Fruit fly (Drosophila melanogaster) whole organism, embryonic: ENCODE data around the gene CG1638.

Experiments
- Abd-B ChIP-seq: fragments of 200-800 bp; sonication (Bioruptor generic); optimal IDR thresholded peaks from 2 replicates; lab custom pipeline; 2018; ENCODE audit warnings: missing biosample characterization, mild to moderate bottlenecking, missing genetic modification characterization, moderate library complexity
- Adf1 ChIP-seq: fragments of 200-800 bp; sonication (Bioruptor generic); IDR thresholded peaks from 2 replicates; pipeline ENCODE4 v1.3.6; 2022; ENCODE audit warnings: missing biosample characterization, missing genetic modification characterization
- CG10654 ChIP-seq: fragments of 200-800 bp; sonication (Bioruptor generic); optimal IDR thresholded peaks from 2 replicates; lab custom pipeline; 2016; ENCODE audit warnings: missing biosample characterization, missing genetic modification characterization
- CG11560 ChIP-seq: fragments of 200-800 bp; sonication (Bioruptor generic); IDR thresholded peaks from 3 replicates; pipeline ENCODE4 v1.3.6; 2022; ENCODE audit warnings: missing biosample characterization, missing genetic modification characterization
- CG12071 ChIP-seq: fragments of 200-800 bp; sonication (Bioruptor generic); optimal IDR thresholded peaks from 3 replicates; lab custom pipeline; 2018; ENCODE audit warnings: missing biosample characterization, mild to moderate bottlenecking, missing genetic modification characterization
- CG12659 ChIP-seq: fragments of 200-800 bp; sonication (Bioruptor generic); optimal IDR thresholded peaks from 3 replicates; lab custom pipeline; 2017; ENCODE audit warnings: mild to moderate bottlenecking, missing biosample characterization, missing genetic modification reagents, missing genetic modification characterization
- CG14050 ChIP-seq: fragments of 200-800 bp; sonication (Bioruptor generic); IDR thresholded peaks from 3 replicates; pipeline ENCODE4 v1.3.6; 2022; ENCODE audit warnings: missing biosample characterization, missing genetic modification characterization
- CG14860 ChIP-seq: fragments of 200-800 bp; sonication (Bioruptor generic); IDR thresholded peaks from 3 replicates; pipeline ENCODE4 v1.3.6; 2022; ENCODE audit warnings: missing biosample characterization, missing genetic modification characterization; ENCODE audit not compliant: partially characterized antibody
- CG14965 ChIP-seq: fragments of 200-800 bp; sonication (Bioruptor generic); optimal IDR thresholded peaks from 2 replicates; lab custom pipeline; 2016; ENCODE audit warnings: missing biosample characterization, missing genetic modification characterization, borderline replicate concordance
- CG15269 ChIP-seq: fragments of 200-800 bp; sonication (Bioruptor generic); optimal IDR thresholded peaks from 2 replicates; lab custom pipeline; 2018; ENCODE audit warnings: missing biosample characterization, mild to moderate bottlenecking, missing genetic modification characterization, moderate library complexity
- CG15514 ChIP-seq: fragments of 200-800 bp; sonication (Bioruptor generic); optimal IDR thresholded peaks from 3 replicates; lab custom pipeline; 2017; ENCODE audit warnings: missing biosample characterization, missing genetic modification characterization, mild to moderate bottlenecking, moderate library complexity, missing genetic modification reagents
- CG17829 ChIP-seq: fragments of 200-800 bp; optimal IDR thresholded peaks from 2 replicates; lab custom pipeline; 2019; ENCODE audit warnings: missing biosample characterization, mild to moderate bottlenecking, missing genetic modification characterization, moderate library complexity
- CG1832 ChIP-seq: fragments of 200-800 bp; sonication (Bioruptor generic); optimal IDR thresholded peaks from 2 replicates; lab custom pipeline; 2017; ENCODE audit warnings: missing biosample characterization, mild to moderate bottlenecking, missing genetic modification characterization, inconsistent platforms
- CG2199 ChIP-seq: fragments of 200-800 bp; sonication (Bioruptor generic); IDR thresholded peaks from 3 replicates; pipeline ENCODE4 v1.3.6; 2022; ENCODE audit warnings: missing biosample characterization, missing genetic modification characterization
- CG32767 ChIP-seq: fragments of 200-800 bp; sonication (Bioruptor generic); IDR thresholded peaks from 2 replicates; pipeline ENCODE4 v1.3.6; 2022; ENCODE audit warnings: missing biosample characterization, missing genetic modification characterization
- CG33557 ChIP-seq: fragments of 200-800 bp; sonication (Bioruptor generic); optimal IDR thresholded peaks from 2 replicates; lab custom pipeline; 2019; ENCODE audit warnings: missing biosample characterization, mild to moderate bottlenecking, missing genetic modification characterization, moderate library complexity
- CG3407 ChIP-seq: fragments of 200-800 bp; sonication (Bioruptor generic); optimal IDR thresholded peaks from 2 replicates; lab custom pipeline; 2018; ENCODE audit warnings: missing biosample characterization, mild to moderate bottlenecking, missing genetic modification characterization
- CG3726 ChIP-seq: fragments of 200-800 bp; sonication (Bioruptor generic); IDR thresholded peaks from 3 replicates; pipeline ENCODE4, ENCODE4 v1.3.6; 2022; ENCODE audit warnings: missing biosample characterization, missing genetic modification characterization
- CG5180 ChIP-seq: fragments of 200-800 bp; sonication (Bioruptor generic); optimal IDR thresholded peaks from 3 replicates; lab custom pipeline; 2017; ENCODE audit warnings: missing biosample characterization, missing genetic modification characterization, mild to moderate bottlenecking, moderate library complexity, missing genetic modification reagents
- CG6765 ChIP-seq: fragments of 200-800 bp; sonication (Bioruptor generic); optimal IDR thresholded peaks from 3 replicates; lab custom pipeline; 2017; ENCODE audit warnings: missing biosample characterization, mild to moderate bottlenecking, missing genetic modification characterization
- CG8359 ChIP-seq: fragments of 200-800 bp; sonication (Bioruptor generic); optimal IDR thresholded peaks from 2 replicates; lab custom pipeline; 2017; ENCODE audit warnings: missing biosample characterization, mild to moderate bottlenecking, missing genetic modification characterization, borderline replicate concordance
- CG8924 ChIP-seq: fragments of 200-800 bp; optimal IDR thresholded peaks from 3 replicates; lab custom pipeline; 2019; ENCODE audit warnings: missing biosample characterization, mild to moderate bottlenecking, missing genetic modification characterization, moderate library complexity
- Dek ChIP-seq: fragments of 200-800 bp; sonication (Bioruptor generic); optimal IDR thresholded peaks from 3 replicates; lab custom pipeline; 2019; ENCODE audit warnings: missing biosample characterization, mild to moderate bottlenecking, missing genetic modification characterization, moderate library complexity
- Dip2 ChIP-seq: fragments of 200-800 bp; sonication (Bioruptor generic); IDR thresholded peaks from 2 replicates; pipeline ENCODE4 v1.3.6; 2022; ENCODE audit warnings: missing biosample characterization, missing genetic modification characterization
- E2f1 ChIP-seq: fragments of 200-800 bp; sonication (Bioruptor generic); IDR thresholded peaks from 2 replicates; pipeline ENCODE4 v1.3.6; 2022; ENCODE audit warnings: missing biosample characterization, missing genetic modification characterization
- Ets97D ChIP-seq: fragments of 200-800 bp; sonication (Bioruptor generic); optimal IDR thresholded peaks from 3 replicates; lab custom pipeline; 2016; ENCODE audit warnings: missing biosample characterization, missing genetic modification characterization
- GATAe ChIP-seq: fragments of 200-800 bp; sonication (Bioruptor generic); conservative IDR thresholded peaks from 2 replicates; pipeline ENCODE4 v1.3.6; 2022; ENCODE audit warnings: missing biosample characterization, missing genetic modification characterization
- HHEX ChIP-seq: fragments of 200-800 bp; sonication (Bioruptor generic); optimal IDR thresholded peaks from 3 replicates; lab custom pipeline; 2017; ENCODE audit warnings: missing biosample characterization, mild to moderate bottlenecking, missing genetic modification characterization, missing genetic modification reagents
- Kr ChIP-seq: fragments of 200-800 bp; sonication (Bioruptor generic); optimal IDR thresholded peaks from 2 replicates; lab custom pipeline; 2017; ENCODE audit warnings: missing biosample characterization, mild to moderate bottlenecking, missing genetic modification characterization
- MTF-1 ChIP-seq: fragments of 200-800 bp; sonication (Bioruptor generic); optimal IDR thresholded peaks from 2 replicates; lab custom pipeline; 2018; ENCODE audit warnings: missing biosample characterization, mild to moderate bottlenecking, missing genetic modification characterization, borderline replicate concordance
- NC2α ChIP-seq: fragments of 200-800 bp; sonication (Bioruptor generic); optimal IDR thresholded peaks from 2 replicates; lab custom pipeline; 2016; ENCODE audit warnings: missing biosample characterization, missing genetic modification characterization
- NfI ChIP-seq: fragments of 200-800 bp; sonication (Bioruptor generic); optimal IDR thresholded peaks from 3 replicates; lab custom pipeline; 2018; ENCODE audit warnings: missing biosample characterization, mild to moderate bottlenecking, missing genetic modification characterization, moderate library complexity
- Ravus ChIP-seq: fragments of 200-800 bp; sonication (Bioruptor generic); IDR thresholded peaks from 2 replicates; pipeline ENCODE4 v1.3.6; 2022; ENCODE audit warnings: missing biosample characterization, missing genetic modification characterization
- Six4 ChIP-seq: fragments of 200-800 bp; sonication (Bioruptor generic); optimal IDR thresholded peaks from 2 replicates; lab custom pipeline; 2016; ENCODE audit warnings: missing biosample characterization, missing genetic modification characterization
- Vsx1 ChIP-seq: fragments of 200-800 bp; sonication (Bioruptor generic); optimal IDR thresholded peaks from 2 replicates; lab custom pipeline; 2017; ENCODE audit warnings: missing biosample characterization, mild to moderate bottlenecking, missing genetic modification characterization, missing genetic modification reagents
- ab ChIP-seq: fragments of 200-800 bp; sonication (Bioruptor generic); optimal IDR thresholded peaks from 2 replicates; lab custom pipeline; 2016; ENCODE audit warnings: missing biosample characterization, missing genetic modification characterization
- cad ChIP-seq: fragments of >200 bp; optimal IDR thresholded peaks from 2 replicates; lab custom pipeline; 2017; ENCODE audit warnings: missing biosample characterization, missing genetic modification characterization
- crol ChIP-seq: fragments of 200-800 bp; sonication (Bioruptor generic); IDR thresholded peaks from 2 replicates; pipeline ENCODE4 v1.3.6; 2022; ENCODE audit warnings: missing biosample characterization, missing genetic modification characterization
- emc ChIP-seq: fragments of 200-800 bp; sonication (Bioruptor generic); optimal IDR thresholded peaks from 2 replicates; lab custom pipeline; 2016; ENCODE audit warnings: missing biosample characterization, missing genetic modification characterization
- ewg ChIP-seq: fragments of 200-800 bp; sonication (Bioruptor generic); optimal IDR thresholded peaks from 3 replicates; lab custom pipeline; 2017; ENCODE audit warnings: mild to moderate bottlenecking, missing biosample characterization, missing genetic modification reagents, missing genetic modification characterization
- exex ChIP-seq: fragments of 200-800 bp; sonication (Bioruptor generic); optimal IDR thresholded peaks from 4 replicates; lab custom pipeline; 2018; ENCODE audit warnings: missing biosample characterization, mild to moderate bottlenecking, missing genetic modification characterization, moderate library complexity
- ftz-f1 ChIP-seq: fragments of 200-800 bp; sonication (Bioruptor generic); optimal IDR thresholded peaks from 2 replicates; lab custom pipeline; 2016; ENCODE audit warnings: missing biosample characterization, missing genetic modification characterization
- ind ChIP-seq: fragments of 200-800 bp; sonication (Bioruptor generic); optimal IDR thresholded peaks from 3 replicates; lab custom pipeline; 2016; ENCODE audit warnings: missing biosample characterization, missing genetic modification characterization
- inv ChIP-seq: fragments of 200-800 bp; sonication (Bioruptor generic); IDR thresholded peaks from 2 replicates; pipeline ENCODE4 v1.3.6; 2022; ENCODE audit warnings: missing biosample characterization, missing genetic modification characterization; ENCODE audit not compliant: partially characterized antibody
- nerfin-2 ChIP-seq: fragments of 200-800 bp; sonication (Bioruptor generic); IDR thresholded peaks from 2 replicates; pipeline ENCODE4 v1.3.6; 2022; ENCODE audit warnings: missing biosample characterization, missing genetic modification characterization; ENCODE audit not compliant: partially characterized antibody
- ro ChIP-seq: fragments of 200-800 bp; sonication (Bioruptor generic); IDR thresholded peaks from 2 replicates; pipeline ENCODE4 v1.3.6; 2022; ENCODE audit warnings: missing biosample characterization, missing genetic modification characterization
- seq ChIP-seq: fragments of 200-800 bp; sonication (Bioruptor generic); IDR thresholded peaks from 2 replicates; pipeline ENCODE4 v1.3.6; 2022; ENCODE audit warnings: missing biosample characterization, missing genetic modification characterization
- shn ChIP-seq: fragments of 200-800 bp; sonication (Bioruptor generic); optimal IDR thresholded peaks from 3 replicates; lab custom pipeline; 2016; ENCODE audit warnings: missing biosample characterization, missing genetic modification characterization
- stwl ChIP-seq: fragments of 200-800 bp; sonication (Bioruptor generic); optimal IDR thresholded peaks from 3 replicates; lab custom pipeline; 2018; ENCODE audit warnings: missing biosample characterization, mild to moderate bottlenecking, missing genetic modification characterization, moderate library complexity
- vfl ChIP-seq: fragments of 200-800 bp; sonication (Bioruptor generic); optimal IDR thresholded peaks from 2 replicates; lab custom pipeline; 2016; ENCODE audit warnings: missing biosample characterization, missing genetic modification characterization
- zfh2 ChIP-seq: fragments of 200-800 bp; sonication (Bioruptor generic); optimal IDR thresholded peaks from 2 replicates; lab custom pipeline; 2016; ENCODE audit warnings: missing biosample characterization, missing genetic modification characterization

Gene CG1638

dm6 chr3R:31550910-31551309 is 39.5 kb upstream of the CG1638 start (continued):
- TF ChIP-seq CG12071 (GFP tag; lab: Kevin White, UChicago): peak; percentile 43
- TF ChIP-seq CG3726 (GFP tag; lab: Robert Waterston, UW): no peak
- TF ChIP-seq CG10654 (GFP tag; lab: Kevin White, UChicago): peak; percentile 47
- no peak for TF ChIP-seq NfI (GFP tag; lab: Kevin White, UChicago)
- no peak for TF ChIP-seq CG32767 (GFP tag; lab: Robert Waterston, UW)
- TF ChIP-seq Ets97D: no peak
- TF ChIP-seq Vsx1 (GFP tag; lab: Kevin White, UChicago): peak; percentile 74
- TF ChIP-seq ro: no peak
- no peak for TF ChIP-seq Adf1 (GFP tag; lab: Robert Waterston, UW)
- peak; percentile 63 for TF ChIP-seq NC2α
- no peak for TF ChIP-seq crol (GFP tag; lab: Robert Waterston, UW)
- TF ChIP-seq Dek (tag; lab: Kevin White, UChicago): no peak
- peak; percentile 27; the same call in 1 of the 2 replicates for TF ChIP-seq E2f1 (GFP tag; lab: Robert Waterston, UW)
- no peak for TF ChIP-seq ftz-f1 (GFP tag; lab: Kevin White, UChicago)
- TF ChIP-seq seq (GFP tag; lab: Robert Waterston, UW): no peak
- no peak for TF ChIP-seq ind (GFP tag; lab: Kevin White, UChicago)
- peak; percentile 53 for TF ChIP-seq CG17829 (tag; lab: Kevin White, UChicago)
- peak; percentile 83 for TF ChIP-seq MTF-1 (GFP tag; lab: Kevin White, UChicago)
- no peak for TF ChIP-seq CG14050 (GFP tag; lab: Robert Waterston, UW)
- TF ChIP-seq CG33557 (GFP tag; lab: Kevin White, UChicago): peak; percentile 91
- TF ChIP-seq cad: no peak
- no peak for TF ChIP-seq nerfin-2 (GFP tag; lab: Robert Waterston, UW)
- no peak for TF ChIP-seq shn (GFP tag; lab: Kevin White, UChicago)
- no peak for TF ChIP-seq CG1832 (GFP tag; lab: Kevin White, UChicago)
- no peak for TF ChIP-seq exex (tag; lab: Kevin White, UChicago)
- TF ChIP-seq CG8359 (GFP tag; lab: Kevin White, UChicago): peak; percentile 80
- TF ChIP-seq CG15269 (tag; lab: Kevin White, UChicago): no peak
- TF ChIP-seq stwl (tag; lab: Kevin White, UChicago): peak; percentile 61
- TF ChIP-seq CG14965 (GFP tag; lab: Kevin White, UChicago): peak; percentile 51
- no peak for TF ChIP-seq CG12659 (GFP tag; lab: Kevin White, UChicago)
- TF ChIP-seq Six4 (GFP tag; lab: Kevin White, UChicago): peak; percentile 17
- no peak for TF ChIP-seq GATAe (GFP tag; lab: Robert Waterston, UW)
- no peak for TF ChIP-seq CG15514
- TF ChIP-seq Abd-B: no peak
- TF ChIP-seq CG8924 (tag; lab: Kevin White, UChicago): peak; percentile 77
- no peak for TF ChIP-seq CG11560
- TF ChIP-seq inv (GFP tag; lab: Robert Waterston, UW): no peak
- no peak for TF ChIP-seq Ravus
- TF ChIP-seq CG5180: peak; percentile 53
- peak; percentile 76 for TF ChIP-seq CG3407 (GFP tag; lab: Kevin White, UChicago)
- TF ChIP-seq CG14860 (GFP tag; lab: Robert Waterston, UW): no peak
- no peak for TF ChIP-seq emc (GFP tag; lab: Kevin White, UChicago)
- no peak for TF ChIP-seq Dip2 (GFP tag; lab: Robert Waterston, UW)
- TF ChIP-seq Kr: peak; percentile 100
- no peak for TF ChIP-seq zfh2 (GFP tag; lab: Kevin White, UChicago)
- TF ChIP-seq vfl (GFP tag; lab: Kevin White, UChicago): no peak
- no peak for TF ChIP-seq CG6765 (GFP tag; lab: Kevin White, UChicago)
- TF ChIP-seq ewg (GFP tag; lab: Kevin White, UChicago): peak; percentile 27
- TF ChIP-seq ab (GFP tag; lab: Kevin White, UChicago): no peak
- TF ChIP-seq HHEX (GFP tag; lab: Kevin White, UChicago): peak; percentile 61
- 0 out of 3 replicates have a peak, but pooled peaks have one; percentile 73 for TF ChIP-seq CG2199
